Worm (Caenorhabditis elegans): Measurements from ENCODE around the gene gbh-1.

The gbh-1 gene

ce11 chrII:10657632-10658108, 35.9 kb downstream of the gbh-1 start, which contains the start of gene lact-3 (continued):
- TF ChIP-seq lin-54 (GFP tag; optimal IDR thresholded peaks at IDR 0.05) (peak; percentile 52), tbx-9 (tag; optimal IDR thresholded peaks at IDR 0.05; ENCODE audit: borderline replicate concordance) (no peak), somi-1 (GFP tag; optimal IDR thresholded peaks at IDR 0.05) (no peak), die-1 (tag; optimal IDR thresholded peaks at IDR 0.05) (no peak), madf-8 (GFP tag; conservative IDR thresholded peaks at IDR 0.05) (no peak; the same call in 1 of the 2 replicates), ztf-6 (GFP tag; IDR thresholded peaks at IDR 0.05) (no peak), egl-44 (GFP tag; IDR thresholded peaks at IDR 0.05) (0 out of 2 replicates have a peak, but pooled peaks have one; percentile 13), F52B5.7 (tag; optimal IDR thresholded peaks at IDR 0.05) (no peak), nfya-1 (tag; optimal IDR thresholded peaks at IDR 0.05; ENCODE audit: borderline replicate concordance, insufficient read depth) (no peak), snpc-1.1 (tag; optimal IDR thresholded peaks at IDR 0.05; ENCODE audit: insufficient read depth) (no peak), ztf-18 (tag; optimal IDR thresholded peaks at IDR 0.05) (no peak), B0035.1 (tag; optimal IDR thresholded peaks at IDR 0.05) (no peak), hlh-12 (tag; optimal IDR thresholded peaks at IDR 0.05) (no peak), sptf-2 (GFP tag; optimal IDR thresholded peaks at IDR 0.05) (no peak), fkh-3 (tag; optimal IDR thresholded peaks at IDR 0.05) (no peak), dpff-1 (tag; optimal IDR thresholded peaks at IDR 0.05) (no peak), snpc-3.4 (tag; optimal IDR thresholded peaks at IDR 0.05) (no peak), sea-2 (GFP tag; IDR thresholded peaks at IDR 0.05) (no peak), B0019.2 (GFP tag; conservative IDR thresholded peaks at IDR 0.05) (no peak), ama-1 (optimal IDR thresholded peaks at IDR 0.05) (no peak), ama-1 (GFP tag; optimal IDR thresholded peaks at IDR 0.05) (peak in 1 of 2 experiments; percentile 34), aptf-3 (GFP tag; IDR thresholded peaks at IDR 0.05) (no peak), egl-18 (GFP tag; IDR thresholded peaks at IDR 0.05) (no peak), nhr-27 (tag; optimal IDR thresholded peaks at IDR 0.05) (no peak), ztf-28 (GFP tag; IDR thresholded peaks at IDR 0.05) (no peak), repo-1 (tag; optimal IDR thresholded peaks at IDR 0.05) (no peak), gei-17 (GFP tag; optimal IDR thresholded peaks at IDR 0.05) (no peak), rcor-1 (GFP tag; IDR thresholded peaks at IDR 0.05) (0 out of 2 replicates have a peak, but pooled peaks have one; percentile 13), T07F8.4 (tag; optimal IDR thresholded peaks at IDR 0.05) (no peak), nhr-120 (GFP tag; IDR thresholded peaks at IDR 0.05) (no peak), mxl-1 (tag; optimal IDR thresholded peaks at IDR 0.05) (no peak), Y67H2A.10 (GFP tag; conservative IDR thresholded peaks at IDR 0.05) (no peak), sdz-38 (tag; optimal IDR thresholded peaks at IDR 0.05) (no peak), mel-28 (tag; optimal IDR thresholded peaks at IDR 0.05; ENCODE audit: borderline replicate concordance) (no peak), lsy-27 (tag; optimal IDR thresholded peaks at IDR 0.05; ENCODE audit: borderline replicate concordance, insufficient read depth) (no peak), nfya-2 (GFP tag; IDR thresholded peaks at IDR 0.05) (no peak), ZK185.1 (tag; optimal IDR thresholded peaks at IDR 0.05; ENCODE audit: poor library complexity, severe bottlenecking) (no peak), Y95B8A.8 (GFP tag; IDR thresholded peaks at IDR 0.05) (0 out of 2 replicates have a peak, but pooled peaks have one; percentile 41), mcd-1 (GFP tag; IDR thresholded peaks at IDR 0.05) (peak; percentile 43), cebp-2 (GFP tag; IDR thresholded peaks at IDR 0.05) (0 out of 2 replicates have a peak, but pooled peaks have one; percentile 72), ccch-3 (GFP tag; optimal IDR thresholded peaks at IDR 0.05) (no peak), rec-8 (tag; optimal IDR thresholded peaks at IDR 0.05) (no peak), rpc-1 (optimal IDR thresholded peaks at IDR 0.05) (no peak), rpc-1 (tag; optimal IDR thresholded peaks at IDR 0.05) (no peak)
